Fruit fly (Drosophila melanogaster) whole organism, embryonic: Measurements from ENCODE around the gene shv.

Experiments
- Aef1 ChIP-seq: fragments of 200-800 bp; sonication (Bioruptor generic); IDR thresholded peaks from 3 replicates; pipeline ENCODE4 v1.3.6; 2022; ENCODE audit warnings: missing biosample characterization, missing genetic modification characterization
- Atf-2 ChIP-seq: fragments of 200-800 bp; sonication (Bioruptor generic); optimal IDR thresholded peaks from 2 replicates; lab custom pipeline; 2016; ENCODE audit warnings: missing biosample characterization, missing genetic modification characterization
- Bdp1 ChIP-seq: fragments of 200-800 bp; sonication (Bioruptor generic); optimal IDR thresholded peaks from 3 replicates; lab custom pipeline; 2016; ENCODE audit warnings: missing biosample characterization, missing genetic modification characterization
- CG10147 ChIP-seq: fragments of 200-800 bp; sonication (Bioruptor generic); optimal IDR thresholded peaks from 2 replicates; lab custom pipeline; 2019; ENCODE audit warnings: missing biosample characterization, mild to moderate bottlenecking, missing genetic modification characterization, moderate library complexity
- CG10959 ChIP-seq: fragments of 200-800 bp; sonication (Bioruptor generic); IDR thresholded peaks from 2 replicates; pipeline ENCODE4 v1.3.6; 2022; ENCODE audit warnings: missing biosample characterization, missing genetic modification characterization
- CG11093 ChIP-seq: fragments of 200-800 bp; sonication (Bioruptor generic); IDR thresholded peaks from 3 replicates; pipeline ENCODE4 v1.3.6; 2022; ENCODE audit warnings: missing biosample characterization, missing genetic modification characterization
- CG12769 ChIP-seq: fragments of 200-800 bp; sonication (Bioruptor generic); optimal IDR thresholded peaks from 2 replicates; lab custom pipeline; 2019; ENCODE audit warnings: missing biosample characterization, mild to moderate bottlenecking, missing genetic modification characterization, moderate library complexity
- CG13123 ChIP-seq: fragments of 200-800 bp; sonication (Bioruptor generic); optimal IDR thresholded peaks from 2 replicates; lab custom pipeline; 2016; ENCODE audit warnings: missing biosample characterization, missing genetic modification characterization
- CG13894 ChIP-seq: fragments of 200-800 bp; sonication (Bioruptor generic); optimal IDR thresholded peaks from 3 replicates; lab custom pipeline; 2018; ENCODE audit warnings: missing biosample characterization, mild to moderate bottlenecking, missing genetic modification characterization, moderate library complexity
- CG14710 ChIP-seq: fragments of 200-800 bp; sonication (Bioruptor generic); optimal IDR thresholded peaks from 3 replicates; lab custom pipeline; 2019; ENCODE audit warnings: missing biosample characterization, mild to moderate bottlenecking, missing genetic modification characterization, moderate library complexity
- CG17568 ChIP-seq: fragments of 200-800 bp; sonication (Bioruptor generic); optimal IDR thresholded peaks from 2 replicates; lab custom pipeline; 2018; ENCODE audit warnings: missing biosample characterization, mild to moderate bottlenecking, missing genetic modification characterization, moderate library complexity
- CG1832 ChIP-seq: fragments of 200-800 bp; sonication (Bioruptor generic); optimal IDR thresholded peaks from 2 replicates; lab custom pipeline; 2017; ENCODE audit warnings: missing biosample characterization, mild to moderate bottlenecking, missing genetic modification characterization, inconsistent platforms
- CG33557 ChIP-seq: fragments of 200-800 bp; sonication (Bioruptor generic); optimal IDR thresholded peaks from 2 replicates; lab custom pipeline; 2019; ENCODE audit warnings: missing biosample characterization, mild to moderate bottlenecking, missing genetic modification characterization, moderate library complexity
- CG4282 ChIP-seq: fragments of 200-800 bp; sonication (Bioruptor generic); optimal IDR thresholded peaks from 2 replicates; lab custom pipeline; 2016; ENCODE audit warnings: missing biosample characterization, missing genetic modification characterization
- CG4360 ChIP-seq: fragments of 200-800 bp; sonication (Bioruptor generic); IDR thresholded peaks from 2 replicates; pipeline ENCODE4 v1.3.6; 2022; ENCODE audit warnings: missing biosample characterization, missing genetic modification characterization
- CG4404 ChIP-seq: fragments of 200-800 bp; sonication (Bioruptor generic); IDR thresholded peaks from 2 replicates; pipeline ENCODE4 v1.3.6; 2022; ENCODE audit warnings: missing biosample characterization, missing genetic modification characterization
- CG5245 ChIP-seq: fragments of 200-800 bp; sonication (Bioruptor generic); optimal IDR thresholded peaks from 3 replicates; lab custom pipeline; 2016; ENCODE audit warnings: missing biosample characterization, missing genetic modification characterization
- CG6254 ChIP-seq: fragments of 200-800 bp; sonication (Bioruptor generic); optimal IDR thresholded peaks from 3 replicates; lab custom pipeline; 2017; ENCODE audit warnings: mild to moderate bottlenecking, missing biosample characterization, missing genetic modification reagents, missing genetic modification characterization
- CG8924 ChIP-seq: fragments of 200-800 bp; optimal IDR thresholded peaks from 3 replicates; lab custom pipeline; 2019; ENCODE audit warnings: missing biosample characterization, mild to moderate bottlenecking, missing genetic modification characterization, moderate library complexity
- CG9215 ChIP-seq: fragments of 200-800 bp; sonication (Bioruptor generic); IDR thresholded peaks from 2 replicates; pipeline ENCODE4 v1.3.6; 2022; ENCODE audit warnings: missing biosample characterization, missing genetic modification characterization
- CG9437 ChIP-seq: fragments of 200-800 bp; sonication (Bioruptor generic); optimal IDR thresholded peaks from 2 replicates; lab custom pipeline; 2018; ENCODE audit warnings: missing biosample characterization, mild to moderate bottlenecking, missing genetic modification characterization
- CG9727 ChIP-seq: fragments of 200-800 bp; sonication (Bioruptor generic); optimal IDR thresholded peaks from 3 replicates; lab custom pipeline; 2017; ENCODE audit warnings: missing biosample characterization, mild to moderate bottlenecking, missing genetic modification characterization
- CHES-1-like ChIP-seq: fragments of 200-800 bp; sonication (Bioruptor generic); optimal IDR thresholded peaks from 2 replicates; lab custom pipeline; 2016; ENCODE audit warnings: missing biosample characterization, missing genetic modification characterization
- Fer3 ChIP-seq: fragments of 200-800 bp; sonication (Bioruptor generic); optimal IDR thresholded peaks from 2 replicates; lab custom pipeline; 2018; ENCODE audit warnings: missing biosample characterization, mild to moderate bottlenecking, missing genetic modification characterization, moderate library complexity
- H2.0 ChIP-seq: fragments of 200-800 bp; sonication (Bioruptor generic); IDR thresholded peaks from 2 replicates; pipeline ENCODE4 v1.3.6; 2022; ENCODE audit warnings: missing biosample characterization, missing genetic modification characterization
- Lhr ChIP-seq: fragments of 200-800 bp; sonication (Bioruptor generic); optimal IDR thresholded peaks from 3 replicates; lab custom pipeline; 2017; ENCODE audit warnings: mild to moderate bottlenecking, missing biosample characterization, missing genetic modification reagents, missing genetic modification characterization
- Lim3 ChIP-seq: fragments of 200-800 bp; sonication (Bioruptor generic); IDR thresholded peaks from 2 replicates; pipeline ENCODE4 v1.3.6; 2022; ENCODE audit warnings: missing biosample characterization, missing genetic modification characterization
- MTF-1 ChIP-seq: fragments of 200-800 bp; sonication (Bioruptor generic); optimal IDR thresholded peaks from 2 replicates; lab custom pipeline; 2018; ENCODE audit warnings: missing biosample characterization, mild to moderate bottlenecking, missing genetic modification characterization, borderline replicate concordance
- Myb ChIP-seq: fragments of 200-800 bp; sonication (Bioruptor generic); optimal IDR thresholded peaks from 2 replicates; lab custom pipeline; 2016; ENCODE audit warnings: missing biosample characterization, missing genetic modification characterization
- Sry-β ChIP-seq: fragments of 200-800 bp; sonication (Bioruptor generic); optimal IDR thresholded peaks from 2 replicates; lab custom pipeline; 2018; ENCODE audit warnings: missing biosample characterization, mild to moderate bottlenecking, missing genetic modification characterization, moderate library complexity
- Stat92E ChIP-seq, 3 experiments: fragments of >200 bp in 2 of 3; fragments of 200-800 bp in 1 of 3; sonication (Bioruptor generic) in 1 of 3; optimal IDR thresholded peaks; 2 replicates each; lab custom pipeline; 2017 to 2019; ENCODE audit warnings: missing biosample characterization in 3 of 3, missing genetic modification characterization in 3 of 3, mild to moderate bottlenecking in 1 of 3, moderate library complexity in 1 of 3
- bowl ChIP-seq: fragments of 200-800 bp; sonication (Bioruptor generic); IDR thresholded peaks from 2 replicates; pipeline ENCODE4 v1.3.6; 2022; ENCODE audit warnings: missing biosample characterization, missing genetic modification characterization
- chinmo ChIP-seq: fragments of 200-800 bp; sonication (Bioruptor generic); IDR thresholded peaks from 4 replicates; pipeline ENCODE4 v1.3.6; 2022; ENCODE audit warnings: missing biosample characterization, missing genetic modification characterization; ENCODE audit not compliant: partially characterized antibody
- crc ChIP-seq: fragments of 200-800 bp; sonication (Bioruptor generic); optimal IDR thresholded peaks from 2 replicates; lab custom pipeline; 2016; ENCODE audit warnings: missing biosample characterization, missing genetic modification characterization
- disco-r ChIP-seq: fragments of 200-800 bp; sonication (Bioruptor generic); optimal IDR thresholded peaks from 2 replicates; lab custom pipeline; 2016; ENCODE audit warnings: missing biosample characterization, missing genetic modification characterization
- emc ChIP-seq: fragments of 200-800 bp; sonication (Bioruptor generic); optimal IDR thresholded peaks from 2 replicates; lab custom pipeline; 2016; ENCODE audit warnings: missing biosample characterization, missing genetic modification characterization
- gt ChIP-seq: fragments of 200-800 bp; sonication (Bioruptor generic); IDR thresholded peaks from 2 replicates; pipeline ENCODE4 v1.3.6; 2022; ENCODE audit warnings: missing biosample characterization, missing genetic modification characterization
- ham ChIP-seq: fragments of 200-800 bp; sonication (Bioruptor generic); IDR thresholded peaks from 2 replicates; pipeline ENCODE4 v1.3.6; 2022; ENCODE audit warnings: missing biosample characterization, missing genetic modification characterization
- insv ChIP-seq, 2 experiments: fragments of 200-800 bp; sonication (Bioruptor generic); optimal IDR thresholded peaks; 3 replicates each; lab custom pipeline; 2016 to 2018; ENCODE audit warnings: missing biosample characterization in 2 of 2, missing genetic modification characterization in 2 of 2
- peb ChIP-seq: fragments of 200-800 bp; sonication (Bioruptor generic); IDR thresholded peaks from 2 replicates; pipeline ENCODE4 v1.3.6; 2022; ENCODE audit warnings: missing biosample characterization, missing genetic modification characterization
- pita ChIP-seq: fragments of 200-800 bp; sonication (Bioruptor generic); optimal IDR thresholded peaks from 2 replicates; lab custom pipeline; 2017; ENCODE audit warnings: missing biosample characterization, mild to moderate bottlenecking, missing genetic modification characterization
- pum ChIP-seq: fragments of 200-800 bp; sonication (Bioruptor generic); optimal IDR thresholded peaks from 2 replicates; lab custom pipeline; 2016; ENCODE audit warnings: missing biosample characterization, missing genetic modification characterization
- sc ChIP-seq, 3 experiments: fragments of >200 bp in 2 of 3; fragments of 200-800 bp in 1 of 3; sonication (Bioruptor generic) in 1 of 3; optimal IDR thresholded peaks; 2 replicates in 2 of 3; 3 replicates in 1 of 3; lab custom pipeline; 2017; ENCODE audit warnings: mild to moderate bottlenecking in 1 of 3, missing biosample characterization in 1 of 3, missing genetic modification characterization in 1 of 3, missing genetic modification reagents in 1 of 3
- scrt ChIP-seq: fragments of 200-800 bp; sonication (Bioruptor generic); optimal IDR thresholded peaks from 2 replicates; lab custom pipeline; 2018; ENCODE audit warnings: missing biosample characterization, mild to moderate bottlenecking, missing genetic modification characterization, moderate library complexity
- shn ChIP-seq: fragments of 200-800 bp; sonication (Bioruptor generic); optimal IDR thresholded peaks from 3 replicates; lab custom pipeline; 2016; ENCODE audit warnings: missing biosample characterization, missing genetic modification characterization
- slbo ChIP-seq: fragments of 200-800 bp; sonication (Bioruptor generic); IDR thresholded peaks from 2 replicates; pipeline ENCODE4 v1.3.6; 2022; ENCODE audit warnings: missing biosample characterization, missing genetic modification characterization
- tll ChIP-seq, 2 experiments: fragments of 200-800 bp in 1 of 2; fragments of >200 bp in 1 of 2; sonication (Bioruptor generic) in 1 of 2; optimal IDR thresholded peaks; 2 replicates each; lab custom pipeline; 2017 to 2019; ENCODE audit warnings: missing biosample characterization in 2 of 2, missing genetic modification characterization in 2 of 2, mild to moderate bottlenecking in 1 of 2, moderate library complexity in 1 of 2
- trh ChIP-seq: fragments of 200-800 bp; sonication (Bioruptor generic); optimal IDR thresholded peaks from 2 replicates; lab custom pipeline; 2016; ENCODE audit warnings: missing biosample characterization, missing genetic modification characterization
- tup ChIP-seq: fragments of 200-800 bp; sonication (Bioruptor generic); optimal IDR thresholded peaks from 2 replicates; lab custom pipeline; 2016; ENCODE audit warnings: missing biosample characterization, mild to moderate bottlenecking, missing genetic modification characterization, moderate library complexity
- vnd ChIP-seq: fragments of 200-800 bp; sonication (Bioruptor generic); IDR thresholded peaks from 3 replicates; pipeline ENCODE4 v1.3.6; 2022; ENCODE audit warnings: missing biosample characterization, missing genetic modification characterization; ENCODE audit not compliant: partially characterized antibody
- zen2 ChIP-seq: fragments of 200-800 bp; sonication (Bioruptor generic); IDR thresholded peaks from 3 replicates; pipeline ENCODE4 v1.3.6; 2022; ENCODE audit warnings: missing biosample characterization, missing genetic modification characterization; ENCODE audit not compliant: partially characterized antibody

The shv gene

dm6 chr2L:425491-425890 is 27.4 kb upstream of the shv start (continued):
- TF ChIP-seq CG10147 (GFP tag; lab: Kevin White, UChicago) (peak; percentile 5), CG17568 (GFP tag; lab: Kevin White, UChicago) (peak; percentile 31), CG9727 (GFP tag; lab: Kevin White, UChicago) (no peak), CG5245 (GFP tag; lab: Kevin White, UChicago) (no peak), Sry-β (GFP tag; lab: Kevin White, UChicago) (no peak), Atf-2 (GFP tag; lab: Kevin White, UChicago) (no peak), ham (GFP tag; lab: Robert Waterston, UW) (no peak), CG10959 (no peak), Bdp1 (GFP tag; lab: Kevin White, UChicago) (no peak), MTF-1 (peak; percentile 19), Aef1 (no peak), slbo (GFP tag; lab: Robert Waterston, UW) (no peak), sc (optimal IDR thresholded peaks at IDR 0.05; lab: Kevin White, UChicago) (no peak), sc (GFP tag; optimal IDR thresholded peaks at IDR 0.05; lab: Kevin White, UChicago) (no peak), CG4404 (GFP tag; lab: Robert Waterston, UW) (no peak), peb (GFP tag; lab: Robert Waterston, UW) (no peak), tup (GFP tag; lab: Kevin White, UChicago) (no peak), scrt (GFP tag; lab: Kevin White, UChicago) (no peak), gt (no peak), CG13123 (GFP tag; lab: Kevin White, UChicago) (no peak), CG11093 (no peak), CG1832 (GFP tag; lab: Kevin White, UChicago) (no peak), CG12769 (tag; lab: Kevin White, UChicago) (peak; percentile 68), CG13894 (tag; lab: Kevin White, UChicago) (no peak), pita (GFP tag; lab: Kevin White, UChicago) (no peak), crc (GFP tag; lab: Kevin White, UChicago) (no peak), CG33557 (no peak), CG6254 (GFP tag; lab: Kevin White, UChicago) (no peak), trh (no peak), insv (GFP tag; optimal IDR thresholded peaks at IDR 0.05; lab: Kevin White, UChicago) (no peak), CHES-1-like (GFP tag; lab: Kevin White, UChicago) (no peak), CG8924 (tag; lab: Kevin White, UChicago) (no peak), Lim3 (GFP tag; lab: Robert Waterston, UW) (no peak), disco-r (GFP tag; lab: Kevin White, UChicago) (no peak), Myb (GFP tag; lab: Kevin White, UChicago) (peak; percentile 0), shn (GFP tag; lab: Kevin White, UChicago) (no peak), CG14710 (tag; lab: Kevin White, UChicago) (no peak), tll (GFP tag; optimal IDR thresholded peaks at IDR 0.05; lab: Kevin White, UChicago) (no peak), Fer3 (tag; lab: Kevin White, UChicago) (no peak), Lhr (GFP tag; lab: Kevin White, UChicago) (no peak), chinmo (no peak), CG9437 (GFP tag; lab: Kevin White, UChicago) (no peak), emc (GFP tag; lab: Kevin White, UChicago) (no peak), pum (GFP tag; lab: Kevin White, UChicago) (no peak), vnd (GFP tag; lab: Robert Waterston, UW) (no peak), H2.0 (no peak), CG4360 (GFP tag; lab: Robert Waterston, UW) (no peak), bowl (no peak), CG4282 (GFP tag; lab: Kevin White, UChicago) (no peak), Stat92E (GFP tag; optimal IDR thresholded peaks at IDR 0.05; lab: Kevin White, UChicago) (no peak), zen2 (GFP tag; lab: Robert Waterston, UW) (no peak), CG9215 (GFP tag; lab: Robert Waterston, UW) (no peak)
